Fruit fly (Drosophila melanogaster) S2 (cell line): ENCODE data around the gene ldd.

ENCODE experiments used
- CG8478 ChIP-seq: fragments of >200 bp; optimal IDR thresholded peaks from 2 replicates; lab custom pipeline; 2018
- CTCF ChIP-seq, 2 experiments: fragments of >200 bp; optimal IDR thresholded peaks; 2 replicates each; lab custom pipeline; 2018

DNA sequence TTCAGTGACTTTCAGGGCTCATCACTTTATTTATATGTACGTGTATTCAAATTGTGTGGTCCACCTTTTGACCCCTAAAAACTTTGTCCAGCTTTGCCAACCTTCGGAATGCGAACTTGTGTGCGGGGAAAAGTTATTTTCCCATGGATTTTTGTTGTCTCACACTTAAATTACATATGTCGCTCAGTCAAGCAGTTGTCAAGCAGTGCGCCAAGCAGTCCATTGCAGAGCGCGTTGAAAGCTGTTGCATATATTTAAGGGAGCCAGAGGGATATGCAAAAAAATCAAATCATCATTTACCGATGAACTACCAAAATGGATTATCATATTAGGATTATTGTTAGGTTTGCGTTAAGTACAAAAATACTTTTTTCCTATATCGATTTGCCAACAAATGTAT is 40.2 kb upstream of the ldd start:
- TF ChIP-seq CG8478 (lab: Kevin White, UChicago) (no peak), CTCF (optimal IDR thresholded peaks at IDR 0.05; lab: Kevin White, UChicago) (no peak)
